Fruit fly (Drosophila melanogaster) whole organism, prepupa: Measurements from ENCODE around the gene TkR86C.

ENCODE experiments used
- Blimp-1 ChIP-seq: fragments of 200-800 bp; sonication (Bioruptor generic); optimal IDR thresholded peaks from 3 replicates; lab custom pipeline; 2017; ENCODE audit warnings: missing biosample characterization, missing genetic modification characterization, mild to moderate bottlenecking, moderate library complexity, missing genetic modification reagents
- CG10631 ChIP-seq: fragments of 200-800 bp; sonication (Bioruptor generic); optimal IDR thresholded peaks from 2 replicates; lab custom pipeline; 2016; ENCODE audit warnings: missing biosample characterization, missing genetic modification characterization
- CG10669 ChIP-seq: fragments of 200-800 bp; sonication (Bioruptor generic); optimal IDR thresholded peaks from 3 replicates; lab custom pipeline; 2018; ENCODE audit warnings: missing biosample characterization, mild to moderate bottlenecking, missing genetic modification characterization, moderate library complexity
- CG11294 ChIP-seq: fragments of 200-800 bp; sonication (Bioruptor generic); IDR thresholded peaks from 2 replicates; pipeline ENCODE4 v1.3.6; 2022; ENCODE audit warnings: missing biosample characterization, missing genetic modification characterization
- CG11762 ChIP-seq: fragments of 200-800 bp; sonication (Bioruptor generic); optimal IDR thresholded peaks from 3 replicates; lab custom pipeline; 2016; ENCODE audit warnings: missing biosample characterization, missing genetic modification characterization; ENCODE audit not compliant: insufficient read depth
- CG11902 ChIP-seq: fragments of 200-800 bp; sonication (Bioruptor generic); optimal IDR thresholded peaks from 3 replicates; lab custom pipeline; 2016; ENCODE audit warnings: missing biosample characterization, missing genetic modification characterization
- CG15336 ChIP-seq: fragments of 200-800 bp; sonication (Bioruptor generic); IDR thresholded peaks from 2 replicates; pipeline ENCODE4 v1.3.6; 2022; ENCODE audit warnings: missing biosample characterization, missing genetic modification characterization
- CG1621 ChIP-seq: fragments of 200-800 bp; sonication (Bioruptor generic); optimal IDR thresholded peaks from 3 replicates; lab custom pipeline; 2018; ENCODE audit warnings: missing biosample characterization, mild to moderate bottlenecking, missing genetic modification characterization
- CG16779 ChIP-seq: fragments of 200-800 bp; sonication (Bioruptor generic); optimal IDR thresholded peaks from 3 replicates; lab custom pipeline; 2017; ENCODE audit warnings: missing biosample characterization, mild to moderate bottlenecking, missing genetic modification characterization
- CG3032 ChIP-seq: fragments of 200-800 bp; optimal IDR thresholded peaks from 2 replicates; lab custom pipeline; 2019; ENCODE audit warnings: missing biosample characterization, mild to moderate bottlenecking, missing genetic modification characterization, moderate library complexity
- CG34406 ChIP-seq: fragments of 200-800 bp; sonication (Bioruptor generic); optimal IDR thresholded peaks from 3 replicates; lab custom pipeline; 2016; ENCODE audit warnings: missing biosample characterization, missing genetic modification characterization
- CG4318 ChIP-seq: fragments of 200-800 bp; sonication (Bioruptor generic); optimal IDR thresholded peaks from 3 replicates; lab custom pipeline; 2017; ENCODE audit warnings: missing biosample characterization, mild to moderate bottlenecking, missing genetic modification characterization
- CG6163 ChIP-seq: fragments of 200-800 bp; sonication (Bioruptor generic); IDR thresholded peaks from 3 replicates; pipeline ENCODE4 v1.3.6; 2022; ENCODE audit warnings: missing biosample characterization, missing genetic modification characterization
- CG6276 ChIP-seq: fragments of 200-800 bp; sonication (Bioruptor generic); optimal IDR thresholded peaks from 2 replicates; lab custom pipeline; 2017; ENCODE audit warnings: missing biosample characterization, mild to moderate bottlenecking, missing genetic modification characterization
- CG6808 ChIP-seq: fragments of 200-800 bp; sonication (Bioruptor generic); optimal IDR thresholded peaks from 3 replicates; lab custom pipeline; 2017; ENCODE audit warnings: missing biosample characterization, missing genetic modification characterization, mild to moderate bottlenecking, moderate library complexity, missing genetic modification reagents
- CG8119 ChIP-seq: fragments of 200-800 bp; sonication (Bioruptor generic); IDR thresholded peaks from 3 replicates; pipeline ENCODE4 v1.3.6; 2022; ENCODE audit warnings: missing biosample characterization, missing genetic modification characterization
- CG8319 ChIP-seq: fragments of 200-800 bp; sonication (Bioruptor generic); optimal IDR thresholded peaks from 3 replicates; lab custom pipeline; 2016; ENCODE audit warnings: missing biosample characterization, missing genetic modification characterization
- CG8632 ChIP-seq: fragments of 200-800 bp; sonication (Bioruptor generic); optimal IDR thresholded peaks from 3 replicates; lab custom pipeline; 2016; ENCODE audit warnings: missing biosample characterization, missing genetic modification characterization
- CG9139 ChIP-seq: fragments of 200-800 bp; sonication (Bioruptor generic); optimal IDR thresholded peaks from 3 replicates; lab custom pipeline; 2017; ENCODE audit warnings: missing biosample characterization, mild to moderate bottlenecking, missing genetic modification characterization
- Eip75B ChIP-seq: fragments of 200-800 bp; sonication (Bioruptor generic); optimal IDR thresholded peaks from 3 replicates; lab custom pipeline; 2016; ENCODE audit warnings: missing biosample characterization, missing genetic modification characterization
- Eip78C ChIP-seq: fragments of 200-800 bp; sonication (Bioruptor generic); peaks from one replicate; lab custom pipeline; 2016; ENCODE audit warnings: missing biosample characterization, missing genetic modification characterization
- Eip93F ChIP-seq: fragments of 200-800 bp; sonication (Bioruptor generic); optimal IDR thresholded peaks from 2 replicates; lab custom pipeline; 2016; ENCODE audit warnings: missing biosample characterization, mild to moderate bottlenecking, missing genetic modification characterization
- Ets21C ChIP-seq: fragments of 200-800 bp; sonication (Bioruptor generic); optimal IDR thresholded peaks from 3 replicates; lab custom pipeline; 2016; ENCODE audit warnings: missing biosample characterization, missing genetic modification characterization
- Ets96B ChIP-seq: fragments of 200-800 bp; optimal IDR thresholded peaks from 2 replicates; lab custom pipeline; 2019; ENCODE audit warnings: missing biosample characterization, mild to moderate bottlenecking, missing genetic modification characterization, moderate library complexity
- Gug ChIP-seq: fragments of 200-800 bp; sonication (Bioruptor generic); IDR thresholded peaks from 2 replicates; pipeline ENCODE4 v1.3.6; 2022; ENCODE audit warnings: missing biosample characterization, missing genetic modification characterization
- Hr38 ChIP-seq: sonication (Bioruptor generic); optimal IDR thresholded peaks from 2 replicates; lab custom pipeline; 2016; ENCODE audit warnings: missing biosample characterization, missing genetic modification characterization
- Hr39 ChIP-seq: fragments of 200-800 bp; sonication (Bioruptor generic); optimal IDR thresholded peaks from 2 replicates; lab custom pipeline; 2016; ENCODE audit warnings: missing biosample characterization, missing genetic modification characterization
- Hr4 ChIP-seq: fragments of 200-800 bp; sonication (Bioruptor generic); optimal IDR thresholded peaks from 3 replicates; lab custom pipeline; 2016; ENCODE audit warnings: missing biosample characterization, missing genetic modification characterization
- Lpt ChIP-seq: fragments of 200-800 bp; sonication (Bioruptor generic); optimal IDR thresholded peaks from 3 replicates; lab custom pipeline; 2016; ENCODE audit warnings: missing biosample characterization, missing genetic modification characterization
- Met ChIP-seq: fragments of 200-800 bp; sonication (Bioruptor generic); optimal IDR thresholded peaks from 3 replicates; lab custom pipeline; 2016; ENCODE audit warnings: missing biosample characterization, missing genetic modification characterization
- OdsH ChIP-seq: fragments of 200-800 bp; sonication (Bioruptor generic); optimal IDR thresholded peaks from 3 replicates; lab custom pipeline; 2016; ENCODE audit warnings: missing biosample characterization, missing genetic modification characterization
- Sox102F ChIP-seq: fragments of 200-800 bp; sonication (Bioruptor generic); optimal IDR thresholded peaks from 2 replicates; lab custom pipeline; 2016; ENCODE audit warnings: missing biosample characterization, mild to moderate bottlenecking, missing genetic modification characterization
- Sox14 ChIP-seq: fragments of 200-800 bp; sonication (Bioruptor generic); optimal IDR thresholded peaks from 3 replicates; lab custom pipeline; 2016; ENCODE audit warnings: missing biosample characterization, missing genetic modification characterization
- Sox15 ChIP-seq: fragments of 200-800 bp; sonication (Bioruptor generic); optimal IDR thresholded peaks from 3 replicates; lab custom pipeline; 2016; ENCODE audit warnings: missing biosample characterization, missing genetic modification characterization
- achi ChIP-seq: fragments of 200-800 bp; sonication (Bioruptor generic); optimal IDR thresholded peaks from 3 replicates; lab custom pipeline; 2016; ENCODE audit warnings: missing biosample characterization, missing genetic modification characterization
- dac ChIP-seq: fragments of 200-800 bp; sonication (Bioruptor generic); optimal IDR thresholded peaks from 2 replicates; lab custom pipeline; 2017; ENCODE audit warnings: missing biosample characterization, mild to moderate bottlenecking, missing genetic modification characterization
- dsx ChIP-seq: fragments of 200-800 bp; optimal IDR thresholded peaks from 3 replicates; lab custom pipeline; 2019; ENCODE audit warnings: missing biosample characterization, mild to moderate bottlenecking, missing genetic modification characterization, moderate library complexity; ENCODE audit not compliant: poor library complexity, severe bottlenecking
- eg ChIP-seq: fragments of 200-800 bp; sonication (Bioruptor generic); IDR thresholded peaks from 3 replicates; pipeline ENCODE4 v1.3.6; 2022; ENCODE audit warnings: missing biosample characterization, missing genetic modification characterization
- esn ChIP-seq: fragments of 200-800 bp; sonication (Bioruptor generic); optimal IDR thresholded peaks from 2 replicates; lab custom pipeline; 2016; ENCODE audit warnings: missing biosample characterization, mild to moderate bottlenecking, missing genetic modification characterization, moderate library complexity
- fd59A ChIP-seq: fragments of 200-800 bp; sonication (Bioruptor generic); optimal IDR thresholded peaks from 2 replicates; lab custom pipeline; 2017; ENCODE audit warnings: missing biosample characterization, mild to moderate bottlenecking, missing genetic modification characterization, missing genetic modification reagents
- fd85E ChIP-seq: fragments of 200-800 bp; sonication (Bioruptor generic); optimal IDR thresholded peaks from 3 replicates; lab custom pipeline; 2016; ENCODE audit warnings: missing biosample characterization, missing genetic modification characterization
- net ChIP-seq: fragments of 200-800 bp; sonication (Bioruptor generic); optimal IDR thresholded peaks from 3 replicates; lab custom pipeline; 2016; ENCODE audit warnings: missing biosample characterization, missing genetic modification characterization
- pdm3 ChIP-seq: fragments of 200-800 bp; sonication (Bioruptor generic); optimal IDR thresholded peaks from 3 replicates; lab custom pipeline; 2016; ENCODE audit warnings: missing biosample characterization, missing genetic modification characterization
- salr ChIP-seq, 2 experiments: fragments of 200-800 bp; sonication (Bioruptor generic); optimal IDR thresholded peaks; 3 replicates each; lab custom pipeline; 2016 to 2018; ENCODE audit warnings: missing biosample characterization in 2 of 2, missing genetic modification characterization in 2 of 2, mild to moderate bottlenecking in 1 of 2
- ss ChIP-seq, 2 experiments: fragments of 200-800 bp; sonication (Bioruptor generic); optimal IDR thresholded peaks; 2 replicates in 1 of 2; 3 replicates in 1 of 2; lab custom pipeline; 2017 to 2018; ENCODE audit warnings: mild to moderate bottlenecking in 2 of 2, missing biosample characterization in 2 of 2, missing genetic modification characterization in 2 of 2, moderate library complexity in 1 of 2
- svp ChIP-seq: fragments of 200-800 bp; sonication (Bioruptor generic); peaks from one replicate; lab custom pipeline; 2016; ENCODE audit warnings: missing biosample characterization, missing genetic modification characterization
- vri ChIP-seq: fragments of 200-800 bp; sonication (Bioruptor generic); optimal IDR thresholded peaks from 3 replicates; lab custom pipeline; 2016; ENCODE audit warnings: missing biosample characterization, mild to moderate bottlenecking, missing genetic modification characterization

The TkR86C gene

dm6 chr3R:10777274-10777673, 26.2 kb upstream of the TkR86C start, which contains the start of the genes CG45076, CG45078 and fau:
TSS of gene CG45076 (minus strand) at chr3R:10777374.
TSS of gene CG45078 (minus strand) at chr3R:10777374.
TSS of gene fau (minus strand) at chr3R:10777374.
- peak; percentile 49 for TF ChIP-seq Eip78C (GFP tag; lab: Kevin White, UChicago)
- no peak for TF ChIP-seq salr (GFP tag; optimal IDR thresholded peaks at IDR 0.05; lab: Kevin White, UChicago)
- no peak for TF ChIP-seq CG9139 (GFP tag; lab: Kevin White, UChicago)
- no peak for TF ChIP-seq CG11902
- TF ChIP-seq CG8319 (GFP tag; lab: Kevin White, UChicago): no peak

- no peak for TF ChIP-seq Met (GFP tag; lab: Kevin White, UChicago)
These were observed 25.1 kb upstream of the TkR86C start for dm6 chr3R:10776047-10776659.

- peak; percentile 67 for TF ChIP-seq CG15336 (GFP tag; lab: Robert Waterston, UW)
- no peak for TF ChIP-seq fd85E (GFP tag; lab: Kevin White, UChicago)
- no peak for TF ChIP-seq CG34406 (GFP tag; lab: Kevin White, UChicago)
- TF ChIP-seq Met (GFP tag; lab: Kevin White, UChicago): no peak
- TF ChIP-seq CG8632: no peak
- TF ChIP-seq Blimp-1 (GFP tag; lab: Kevin White, UChicago): no peak
- TF ChIP-seq dsx: no peak
- no peak for TF ChIP-seq CG10631
- TF ChIP-seq ss (GFP tag; optimal IDR thresholded peaks at IDR 0.05; lab: Kevin White, UChicago): no peak
- peak; percentile 42; the same call in 1 of the 2 replicates for TF ChIP-seq CG11294 (GFP tag; lab: Robert Waterston, UW)
- peak; percentile 56; the same call in 2 of the 3 replicates for TF ChIP-seq CG8119 (GFP tag; lab: Robert Waterston, UW)
- TF ChIP-seq eg (GFP tag; lab: Robert Waterston, UW): no peak; the same call in none of the 3 replicates
- peak; percentile 23 for TF ChIP-seq CG11762 (GFP tag; lab: Kevin White, UChicago)
- no peak for TF ChIP-seq achi (GFP tag; lab: Kevin White, UChicago)
- TF ChIP-seq net (GFP tag; lab: Kevin White, UChicago): no peak
- TF ChIP-seq Sox14 (GFP tag; lab: Kevin White, UChicago): peak; percentile 34
- no peak for TF ChIP-seq dac (GFP tag; lab: Kevin White, UChicago)
- TF ChIP-seq OdsH: no peak
- TF ChIP-seq CG6163: no peak
- TF ChIP-seq CG4318: no peak
- TF ChIP-seq pdm3 (GFP tag; lab: Kevin White, UChicago): peak; percentile 40
- TF ChIP-seq CG16779: no peak
- TF ChIP-seq CG1621 (tag; lab: Kevin White, UChicago): no peak
- peak; percentile 36 for TF ChIP-seq Hr4
- TF ChIP-seq Sox15 (GFP tag; lab: Kevin White, UChicago): no peak
- TF ChIP-seq CG9139 (GFP tag; lab: Kevin White, UChicago): no peak
- TF ChIP-seq svp: no peak
- no peak for TF ChIP-seq Hr38 (GFP tag; lab: Kevin White, UChicago)
- TF ChIP-seq esn (GFP tag; lab: Kevin White, UChicago): no peak
- no peak for TF ChIP-seq vri (GFP tag; lab: Kevin White, UChicago)
- no peak for TF ChIP-seq CG3032 (tag; lab: Kevin White, UChicago)
- TF ChIP-seq Hr39 (GFP tag; lab: Kevin White, UChicago): peak; percentile 21
- no peak for TF ChIP-seq Ets21C
- TF ChIP-seq Eip75B (GFP tag; lab: Kevin White, UChicago): peak; percentile 52
- TF ChIP-seq Gug (GFP tag; lab: Robert Waterston, UW): no peak
- TF ChIP-seq Sox102F (GFP tag; lab: Kevin White, UChicago): no peak
- TF ChIP-seq Eip93F (GFP tag; lab: Kevin White, UChicago): no peak
- no peak for TF ChIP-seq CG6276 (GFP tag; lab: Kevin White, UChicago)
- TF ChIP-seq fd59A (GFP tag; lab: Kevin White, UChicago): no peak
- TF ChIP-seq CG8319 (GFP tag; lab: Kevin White, UChicago): no peak
- no peak for TF ChIP-seq CG6808 (GFP tag; lab: Kevin White, UChicago)
- TF ChIP-seq Ets96B (tag; lab: Kevin White, UChicago): no peak
- TF ChIP-seq CG10669 (GFP tag; lab: Kevin White, UChicago): no peak
- TF ChIP-seq Lpt: peak; percentile 9
These were observed 24.2 kb upstream of the TkR86C start for dm6 chr3R:10775246-10775645.
